Worm (Caenorhabditis elegans) whole organism, L4/young adult: ENCODE data around the gene fbxl-5.
"Not testable (repeated sequence)": the region's sequence is repeated elsewhere in the genome, so short reads cannot be mapped to it uniquely, and the experiment has no call there.

Experiments used
- W03F9.2 ChIP-seq: fragments of 150-350 bp; optimal IDR thresholded peaks from 2 replicates; lab custom pipeline; 2014; ENCODE audit warnings: missing biosample characterization, missing genetic modification characterization
- dao-5 ChIP-seq: sonication (generic microtip); optimal IDR thresholded peaks from 2 replicates; lab custom pipeline; 2016; ENCODE audit warnings: missing genotype, missing genetic modification characterization, moderate library complexity, missing compliant biosample characterization
- him-1 ChIP-seq: sonication (generic microtip); optimal IDR thresholded peaks from 2 replicates; lab custom pipeline; 2016; ENCODE audit warnings: missing genotype, missing genetic modification reagents, missing genetic modification characterization, missing compliant biosample characterization

fbxl-5 gene

DNA sequence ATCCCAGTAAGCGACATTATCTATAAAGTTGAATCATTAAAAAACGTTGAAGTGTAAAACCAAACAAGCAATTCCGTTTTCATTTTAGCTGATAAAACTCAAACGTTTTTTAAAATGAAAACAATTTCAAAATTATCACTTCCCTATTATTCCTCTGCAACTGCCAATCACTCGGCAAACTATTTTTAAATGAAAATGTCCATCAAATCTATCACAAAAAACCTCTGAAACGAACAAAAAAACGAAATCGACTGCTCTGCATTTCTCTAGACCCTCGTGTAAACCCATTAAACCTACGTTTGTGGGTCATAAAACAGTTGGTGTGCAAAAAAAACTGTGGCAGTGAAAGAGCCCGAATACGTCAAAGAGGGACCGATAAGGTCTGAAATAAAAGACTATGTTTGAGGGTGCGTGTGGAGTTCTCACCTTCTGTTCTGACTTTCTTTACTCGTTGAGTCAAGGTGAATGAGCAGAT, at the start of gene fbxl-5:
Gene fbxl-5 (plus strand): TSS at position 425 of the 475 bp plus-strand sequence.
- no peak for TF ChIP-seq dao-5
- TF ChIP-seq W03F9.2 (tag; lab: Kevin White, UChicago), result no peak
- TF ChIP-seq him-1, result no peak

- no peak for TF ChIP-seq him-1
These were observed 49.3 kb upstream of the fbxl-5 start, which contains the start of gene C12D5.10 for ce11 chrV:7693394-7693793. Gene C12D5.10, minus strand, starts transcription at chrV:7693494.

- no peak for TF ChIP-seq W03F9.2 (tag; lab: Kevin White, UChicago)
- TF ChIP-seq him-1, result no peak
- no peak for TF ChIP-seq dao-5
These were observed 45.9 kb upstream of the fbxl-5 start, which contains the start of gene ZK105.3 for ce11 chrV:7696842-7697241. Gene ZK105.3, plus strand, starts transcription at chrV:7697142.

- not testable (repeated sequence) for TF ChIP-seq W03F9.2 (tag; lab: Kevin White, UChicago); him-1; dao-5
These were observed 39.2 kb upstream of the fbxl-5 start, which contains the start of gene srsx-40 for ce11 chrV:7703536-7703935. Gene srsx-40, minus strand, starts transcription at chrV:7703636.

ce11 chrV:7705316-7705715, 37.4 kb upstream of the fbxl-5 start, which contains the start of gene srw-3:
Gene srw-3, plus strand, starts transcription at chrV:7705616.
- TF ChIP-seq W03F9.2 (tag; lab: Kevin White, UChicago) (no peak), dao-5 (no peak), him-1 (no peak)

DNA sequence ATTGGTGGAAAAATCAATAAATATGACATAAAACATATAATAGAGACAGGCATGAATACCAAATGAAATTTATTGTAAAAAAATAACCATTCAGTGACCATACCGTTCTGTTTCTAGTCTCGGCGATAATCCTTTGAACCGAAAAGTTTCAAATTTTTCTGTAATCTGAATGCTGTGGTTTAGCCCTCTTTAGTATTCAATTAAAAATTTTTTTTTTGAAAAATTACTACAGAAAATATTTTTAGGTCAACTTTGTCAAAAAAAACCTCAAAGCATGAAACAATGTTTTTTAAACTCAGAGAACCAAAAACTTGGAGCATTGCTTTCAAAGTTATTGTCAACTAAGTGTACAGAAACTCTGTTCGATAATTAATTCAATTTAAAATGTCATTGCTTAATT, 34.2 kb upstream of the fbxl-5 start, which contains the start of gene ZK105.11:
Gene ZK105.11 (minus strand): TSS at position 101 of the 400 bp plus-strand sequence.
- TF ChIP-seq him-1 (no peak), dao-5 (no peak)

ce11 chrV:7713072-7713471, 29.6 kb upstream of the fbxl-5 start, which contains the start of gene ZK105.13:
Gene ZK105.13, minus strand, starts transcription at chrV:7713172.
- TF ChIP-seq W03F9.2 (tag; lab: Kevin White, UChicago) (no peak), him-1 (no peak), dao-5 (no peak)

DNA sequence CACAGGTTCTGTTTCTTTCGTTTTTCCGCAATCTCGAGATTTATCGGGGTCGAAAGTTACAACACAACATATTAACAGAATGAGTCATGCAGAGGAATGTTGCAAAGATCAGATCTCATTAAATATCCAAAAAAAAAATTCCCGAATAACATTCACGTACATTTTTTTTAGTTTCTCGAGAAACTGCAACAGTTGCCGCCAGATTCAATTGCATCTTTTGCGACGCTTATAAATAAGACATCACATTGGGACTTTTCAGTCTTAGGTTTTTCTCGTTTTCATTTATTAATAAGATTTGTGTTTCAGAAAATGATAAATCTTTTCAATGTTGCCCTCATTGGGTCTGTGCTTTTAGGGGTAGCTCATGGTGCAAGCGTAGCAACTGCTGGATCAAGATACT, 29.0 kb upstream of the fbxl-5 start, which contains the start of gene ZK105.1:
Gene ZK105.1 (plus strand): TSS at position 301 of the 400 bp plus-strand sequence.
- TF ChIP-seq dao-5, result no peak
- TF ChIP-seq him-1, result no peak
- no peak for TF ChIP-seq W03F9.2 (tag; lab: Kevin White, UChicago)

DNA sequence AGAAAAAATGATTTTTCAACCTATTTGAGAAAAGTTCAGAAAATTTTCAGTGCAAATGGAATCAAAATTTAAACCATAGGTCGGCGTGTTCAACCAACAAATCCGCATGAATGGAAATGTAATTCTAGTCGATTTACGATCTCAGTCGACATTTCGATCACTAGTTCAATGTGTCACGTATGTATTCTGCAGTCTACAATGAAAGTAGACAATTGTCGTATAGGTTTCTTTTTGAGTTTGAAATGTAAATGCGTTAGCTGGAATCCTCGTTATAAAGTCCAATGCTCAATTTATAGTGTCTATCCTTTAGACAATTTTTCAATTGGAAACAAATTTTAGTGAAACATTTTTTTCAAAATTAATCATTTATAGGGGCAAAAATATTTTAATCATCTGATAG, 26.7 kb upstream of the fbxl-5 start, which contains the start of gene ZK105.12:
Gene ZK105.12 (minus strand): TSS at position 101 of the 400 bp plus-strand sequence.
- TF ChIP-seq him-1 (no peak), dao-5 (no peak), W03F9.2 (tag; lab: Kevin White, UChicago) (no peak)

DNA sequence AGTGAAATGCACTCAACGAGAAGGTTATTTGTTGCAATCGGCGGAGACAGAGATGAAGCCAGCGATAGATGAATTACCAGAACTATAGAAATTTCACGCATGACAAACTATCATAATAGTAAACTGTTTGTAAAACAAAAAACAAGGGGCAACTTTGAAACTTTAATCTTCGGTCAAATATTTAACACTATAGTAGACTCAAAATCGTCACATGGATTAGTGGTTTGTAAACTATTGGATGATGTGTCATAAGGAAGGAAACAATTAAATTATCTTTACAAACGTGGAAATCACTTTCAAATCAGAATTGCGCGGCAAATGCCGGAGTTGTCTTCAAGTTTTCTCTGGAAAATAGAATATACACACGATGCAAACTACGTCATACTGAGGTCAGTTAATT, 25.1 kb upstream of the fbxl-5 start, which contains the start of gene ZK105.5:
Gene ZK105.5 (minus strand): TSS at position 101 of the 400 bp plus-strand sequence.
- TF ChIP-seq him-1, result no peak
- TF ChIP-seq dao-5, result no peak
- no peak for TF ChIP-seq W03F9.2 (tag; lab: Kevin White, UChicago)

DNA sequence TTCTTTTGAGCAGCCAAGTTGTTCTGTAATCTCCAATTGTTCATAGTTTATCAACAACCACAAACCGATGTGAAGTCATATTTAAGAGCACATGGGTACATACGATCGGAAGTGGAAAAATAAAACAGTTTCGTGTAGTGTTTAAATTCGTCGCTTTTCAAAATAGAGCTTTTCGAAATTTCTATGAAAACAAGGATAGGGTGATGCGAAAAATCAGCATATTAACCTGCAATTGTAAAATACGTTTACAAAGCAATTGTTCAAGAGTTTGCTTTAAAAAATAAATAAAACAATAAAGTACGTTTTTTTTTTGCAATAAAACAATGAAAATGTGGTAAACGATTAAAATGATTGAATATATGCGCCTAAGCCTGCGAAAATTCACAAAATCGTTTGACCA, 20.8 kb upstream of the fbxl-5 start, which contains the start of gene ZK105.14:
Gene ZK105.14 (minus strand): TSS at position 101 of the 400 bp plus-strand sequence.
- TF ChIP-seq dao-5, result no peak
- TF ChIP-seq W03F9.2 (tag; lab: Kevin White, UChicago), result no peak
- TF ChIP-seq him-1, result no peak

DNA sequence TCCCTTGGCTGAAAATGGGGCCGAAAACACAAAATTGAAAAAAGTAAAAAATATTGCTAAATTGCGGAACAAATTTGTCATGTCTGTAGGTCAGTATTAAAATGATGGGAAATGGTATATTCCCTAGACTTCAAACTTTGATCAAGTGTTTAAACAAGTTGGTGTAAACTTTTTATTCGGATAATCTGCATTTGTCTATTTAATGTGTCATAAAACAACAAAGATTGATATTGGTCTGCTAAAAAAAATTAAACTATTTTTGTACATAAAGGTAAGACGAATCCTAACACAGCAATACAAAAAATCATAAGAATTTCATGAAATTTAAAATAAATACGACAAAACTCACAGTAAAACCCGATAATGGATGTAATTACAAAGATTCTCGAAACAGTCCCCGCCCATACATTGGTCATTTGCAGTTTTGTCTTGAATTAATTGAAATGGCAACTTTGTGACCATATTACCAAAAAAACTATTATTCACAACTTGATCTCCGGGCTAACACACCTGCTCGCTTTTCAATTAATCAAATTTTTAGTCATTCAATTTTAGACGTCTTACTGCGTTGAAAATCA, 18.7 kb upstream of the fbxl-5 start, which contains the start of the genes ZK105.6 and ZK105.8:
Gene ZK105.6 (minus strand): TSS at position 101 of the 578 bp plus-strand sequence.
Gene ZK105.8 (plus strand): TSS at position 528 of the 578 bp plus-strand sequence.
- TF ChIP-seq W03F9.2 (tag; lab: Kevin White, UChicago) (no peak), him-1 (no peak), dao-5 (no peak)

DNA sequence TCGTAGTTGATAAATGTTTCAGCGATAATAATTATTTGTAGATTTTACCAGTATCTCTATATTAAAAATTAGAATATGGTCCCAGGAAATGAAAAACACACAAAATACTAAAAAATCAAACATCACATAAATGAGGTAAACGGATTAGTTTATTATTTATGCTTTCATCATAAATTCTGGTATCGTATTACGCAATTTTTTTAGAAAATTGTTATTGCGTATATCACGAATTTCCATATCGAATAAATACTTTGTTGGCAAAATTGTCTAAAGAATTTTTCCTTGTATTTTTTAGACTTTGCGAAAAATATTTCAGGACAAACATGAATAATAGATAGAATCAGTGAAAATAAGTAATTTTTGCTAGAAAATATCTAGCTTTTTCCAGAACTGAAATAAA, 16.5 kb upstream of the fbxl-5 start:
- no peak for TF ChIP-seq him-1
- TF ChIP-seq dao-5, result no peak
- no peak for TF ChIP-seq W03F9.2 (tag; lab: Kevin White, UChicago)

ce11 chrV:7726927-7727326, 15.8 kb upstream of the fbxl-5 start:
- TF ChIP-seq him-1 (no peak), W03F9.2 (tag; lab: Kevin White, UChicago) (no peak), dao-5 (no peak)

ce11 chrV:7728003-7728678, 14.6 kb upstream of the fbxl-5 start:
- peak; percentile 87 for TF ChIP-seq him-1
- TF ChIP-seq W03F9.2 (tag; lab: Kevin White, UChicago), result no peak
- no peak for TF ChIP-seq dao-5
